Fruit fly (Drosophila melanogaster) whole organism, wandering third instar larva: ENCODE measurements around the gene Capr.

Source experiments
- Abd-B ChIP-seq: fragments of >200 bp; optimal IDR thresholded peaks from 2 replicates; lab custom pipeline; 2017; ENCODE audit warnings: missing biosample characterization, missing genetic modification characterization
- Dif ChIP-seq: fragments of 200-275, 200-300 bp; sonication (Bioruptor generic); optimal IDR thresholded peaks from 2 replicates; lab custom pipeline; 2018; ENCODE audit warnings: missing biosample characterization, missing genetic modification characterization; ENCODE audit not compliant: partially characterized antibody
- Jra ChIP-seq: sonication (Bioruptor generic); optimal IDR thresholded peaks from 2 replicates; lab custom pipeline; 2016; ENCODE audit warnings: missing biosample characterization, missing genetic modification characterization
- Mio ChIP-seq: sonication (Bioruptor generic); optimal IDR thresholded peaks from 2 replicates; lab custom pipeline; 2016; ENCODE audit warnings: missing biosample characterization, missing genetic modification characterization
- Myc ChIP-seq: fragments of >200 bp; optimal IDR thresholded peaks from 2 replicates; lab custom pipeline; 2017
- N ChIP-seq: fragments of >200 bp; optimal IDR thresholded peaks from 2 replicates; lab custom pipeline; 2018; ENCODE audit warnings: missing biosample characterization, missing external identifiers, missing genetic modification characterization
- dmrt93B ChIP-seq: fragments of 200-800 bp; sonication (Bioruptor generic); optimal IDR thresholded peaks from 2 replicates; lab custom pipeline; 2018; ENCODE audit warnings: missing biosample characterization, mild to moderate bottlenecking, missing genetic modification characterization
- foxo ChIP-seq, 2 experiments: fragments of 200-800 bp; sonication (Bioruptor generic); optimal IDR thresholded peaks; 2 replicates in 1 of 2; 3 replicates in 1 of 2; lab custom pipeline; 2016 to 2017; ENCODE audit warnings: missing biosample characterization in 2 of 2, missing genetic modification characterization in 2 of 2
- fru ChIP-seq: fragments of 200-800 bp; sonication (Bioruptor generic); optimal IDR thresholded peaks from 3 replicates; lab custom pipeline; 2016; ENCODE audit warnings: missing biosample characterization, mild to moderate bottlenecking, missing genetic modification characterization
- psq ChIP-seq: fragments of 200-800 bp; sonication (Bioruptor generic); optimal IDR thresholded peaks from 3 replicates; lab custom pipeline; 2017; ENCODE audit warnings: missing biosample characterization, mild to moderate bottlenecking, missing genetic modification characterization, moderate library complexity
- rgr ChIP-seq: fragments of 200-800 bp; sonication (Bioruptor generic); optimal IDR thresholded peaks from 3 replicates; lab custom pipeline; 2016; ENCODE audit warnings: missing biosample characterization, mild to moderate bottlenecking, missing genetic modification characterization
- usp ChIP-seq: fragments of >200 bp; optimal IDR thresholded peaks from 2 replicates; lab custom pipeline; 2017; ENCODE audit warnings: missing biosample characterization, missing genetic modification characterization
- woc ChIP-seq: sonication (Bioruptor generic); optimal IDR thresholded peaks from 2 replicates; lab custom pipeline; 2016; ENCODE audit warnings: missing biosample characterization, mild to moderate bottlenecking, missing genetic modification characterization

DNA sequence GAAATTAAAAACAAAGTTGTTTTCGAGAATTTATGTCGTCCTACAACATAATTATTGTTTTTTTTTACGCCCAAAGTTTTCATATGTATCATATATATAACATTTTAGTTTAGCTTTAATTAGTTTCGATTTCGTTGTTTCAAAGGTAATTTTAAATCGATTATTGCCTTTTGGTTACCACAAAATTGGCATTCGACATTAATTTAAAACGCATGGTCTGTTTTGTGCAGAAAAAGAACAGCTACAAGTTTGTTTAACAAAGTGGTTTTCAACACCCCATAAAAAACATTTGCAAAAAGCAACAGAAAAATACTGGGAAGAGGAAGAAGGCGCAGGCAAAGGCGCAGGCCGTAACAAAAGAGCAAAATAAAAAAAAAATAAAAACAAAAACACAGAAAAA lies 34.6 kb downstream of the Capr start:
- no peak for TF ChIP-seq dmrt93B (GFP tag; lab: Kevin White, UChicago)
- TF ChIP-seq usp (GFP tag; lab: Kevin White, UChicago), result no peak
- TF ChIP-seq foxo (GFP tag; optimal IDR thresholded peaks at IDR 0.05; lab: Kevin White, UChicago), result no peak
- no peak for TF ChIP-seq Dif
- TF ChIP-seq psq (GFP tag; lab: Kevin White, UChicago), result no peak
- no peak for TF ChIP-seq Myc
- TF ChIP-seq Abd-B (GFP tag; lab: Kevin White, UChicago), result no peak
- TF ChIP-seq fru (GFP tag; lab: Kevin White, UChicago), result no peak
- no peak for TF ChIP-seq Jra (GFP tag; lab: Kevin White, UChicago)
- TF ChIP-seq N (GFP tag; lab: Kevin White, UChicago), result no peak
- TF ChIP-seq woc (GFP tag; lab: Kevin White, UChicago), result no peak
- no peak for TF ChIP-seq Mio (GFP tag; lab: Kevin White, UChicago)
- TF ChIP-seq rgr (GFP tag; lab: Kevin White, UChicago), result no peak
